Worm (Caenorhabditis elegans) whole organism, midembryonic: Measurements from ENCODE around the gene npp-21.

Source experiments
- T22C8.4 ChIP-seq: fragments of 200-800 bp; sonication (Bioruptor generic); IDR thresholded peaks from 2 replicates; pipeline ENCODE4 v1.3.6; 2022; ENCODE audit warnings: missing genetic modification characterization, missing compliant biosample characterization
- cog-1 ChIP-seq: sonication (generic microtip); optimal IDR thresholded peaks from 2 replicates; lab custom pipeline; 2016; ENCODE audit warnings: missing genetic modification characterization, missing compliant biosample characterization
- flt-1 ChIP-seq: fragments of 200-800 bp; sonication (Bioruptor generic); IDR thresholded peaks from 2 replicates; pipeline ENCODE4 v1.3.6; 2022; ENCODE audit warnings: missing genetic modification characterization, missing compliant biosample characterization
- klf-2 ChIP-seq: fragments of 200-800 bp; sonication (Bioruptor generic); conservative IDR thresholded peaks from 2 replicates; pipeline ENCODE4 v1.3.6; 2022; ENCODE audit warnings: missing genetic modification reagents, missing genetic modification characterization, missing compliant biosample characterization
- med-1 ChIP-seq: sonication (generic microtip); optimal IDR thresholded peaks from 2 replicates; lab custom pipeline; 2017; ENCODE audit warnings: missing genetic modification characterization, mild to moderate bottlenecking, missing compliant biosample characterization, antibody characterized with exemption, missing genetic modification reagents; ENCODE audit not compliant: insufficient read depth
- ref-1 ChIP-seq: fragments of 200-800 bp; sonication (Bioruptor generic); conservative IDR thresholded peaks from 2 replicates; pipeline ENCODE4 v1.3.6; 2022; ENCODE audit warnings: missing genetic modification reagents, missing genetic modification characterization, missing compliant biosample characterization
- tab-1 ChIP-seq: fragments of 200-800 bp; sonication (Bioruptor generic); IDR thresholded peaks from 2 replicates; pipeline ENCODE4 v1.3.6; 2022; ENCODE audit warnings: missing genetic modification characterization, missing compliant biosample characterization
- ztf-23 ChIP-seq: fragments of 200-800 bp; sonication (Bioruptor generic); IDR thresholded peaks from 2 replicates; pipeline ENCODE4 v1.3.6; 2022; ENCODE audit warnings: missing genetic modification reagents, missing genetic modification characterization, missing compliant biosample characterization
- ztf-29 ChIP-seq: fragments of 200-800 bp; sonication (Bioruptor generic); IDR thresholded peaks from 2 replicates; pipeline ENCODE4 v1.3.6; 2022; ENCODE audit warnings: missing genetic modification reagents, missing genetic modification characterization, missing compliant biosample characterization

Gene npp-21

DNA sequence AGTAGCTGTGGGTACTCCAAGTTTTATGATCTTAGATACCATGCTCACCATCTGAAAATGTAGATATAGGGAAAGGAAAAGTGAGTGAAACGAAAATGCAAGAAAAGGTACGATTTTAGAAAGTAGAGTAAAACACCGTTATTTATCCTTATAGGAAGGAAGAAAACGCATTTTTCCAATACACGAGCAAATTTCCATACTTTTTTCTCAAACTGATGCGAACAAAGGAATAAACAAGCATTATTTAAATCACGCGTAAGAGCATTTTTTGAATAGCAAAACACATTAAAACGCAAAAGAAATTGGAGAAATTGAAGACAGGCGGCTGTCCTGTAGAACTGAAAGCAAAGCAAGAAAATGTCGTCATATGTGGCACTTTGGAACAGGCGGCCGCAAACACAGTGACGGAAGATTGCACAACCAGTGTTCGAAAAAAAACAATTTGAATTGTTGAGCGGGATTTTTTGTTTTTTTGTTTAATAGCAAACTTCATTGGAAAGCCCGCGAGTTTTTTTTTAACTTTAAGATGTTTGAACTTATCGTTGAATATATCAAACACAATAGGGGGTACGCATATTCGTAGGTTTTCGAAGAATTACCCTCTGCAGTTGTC, 649 bp upstream of the npp-21 start, which contains the start of gene pgam-5:
pgam-5 (minus strand) TSS at position 51 of the 613 bp plus-strand sequence.
- no peak for TF ChIP-seq T22C8.4 (GFP tag; lab: Robert Waterston, UW)
- TF ChIP-seq klf-2 (GFP tag; lab: Robert Waterston, UW), result no peak
- TF ChIP-seq med-1 (GFP tag; lab: Kevin White, UChicago), result no peak
- TF ChIP-seq ztf-29 (GFP tag; lab: Robert Waterston, UW), result no peak
- TF ChIP-seq cog-1 (tag; lab: Kevin White, UChicago), result no peak
- TF ChIP-seq flt-1 (GFP tag; lab: Robert Waterston, UW), result no peak
- TF ChIP-seq tab-1 (GFP tag; lab: Robert Waterston, UW), result no peak
- TF ChIP-seq ref-1, result no peak

DNA sequence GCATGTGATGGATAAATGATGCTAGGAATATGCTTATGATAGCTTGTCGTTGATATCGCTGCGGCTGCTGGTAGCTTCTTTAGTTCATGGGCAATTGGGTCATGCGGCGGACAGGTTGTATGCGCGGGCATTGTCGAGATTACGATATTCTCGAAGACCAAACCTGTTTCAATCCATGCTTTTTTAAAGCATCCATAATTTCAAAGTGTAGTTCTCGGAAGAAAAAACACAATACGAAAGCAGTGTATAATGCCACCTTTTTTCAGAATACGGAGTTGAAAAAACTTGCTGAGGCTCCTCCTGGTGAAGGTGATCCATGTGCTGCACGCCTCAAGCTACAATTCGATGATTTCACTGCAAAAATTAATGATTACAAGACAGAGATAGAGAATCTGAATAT, 5.8 kb downstream of the npp-21 start, which contains the start of gene osm-8:
osm-8 (minus strand) TSS at position 101 of the 400 bp plus-strand sequence.
- TF ChIP-seq T22C8.4 (GFP tag; lab: Robert Waterston, UW), result no peak
- no peak for TF ChIP-seq ztf-29 (GFP tag; lab: Robert Waterston, UW)

DNA sequence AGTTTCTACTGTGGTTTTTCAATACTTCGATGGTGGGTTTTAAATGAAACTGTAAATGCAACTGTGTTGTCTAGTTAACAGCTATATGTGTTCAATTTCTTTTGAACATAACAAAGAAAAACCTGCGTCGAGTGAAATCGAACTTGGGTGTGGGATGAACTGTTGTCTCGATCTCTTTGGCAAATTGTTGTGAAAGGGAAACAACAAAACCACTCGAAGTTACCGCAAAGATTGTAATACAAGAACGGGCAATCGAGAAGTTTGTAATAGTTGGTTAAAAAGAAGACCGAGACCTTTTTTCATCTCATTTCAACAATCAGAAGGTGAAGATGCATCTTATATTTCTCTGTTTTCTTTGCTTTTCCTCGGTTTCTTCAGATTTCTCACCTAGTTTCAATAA, 8.5 kb downstream of the npp-21 start, which contains the start of gene lips-17:
lips-17 (plus strand) TSS at position 301 of the 400 bp plus-strand sequence.
- TF ChIP-seq flt-1 (GFP tag; lab: Robert Waterston, UW) (no peak), ref-1 (no peak), cog-1 (tag; lab: Kevin White, UChicago) (no peak), klf-2 (GFP tag; lab: Robert Waterston, UW) (no peak), ztf-23 (GFP tag; lab: Robert Waterston, UW) (no peak), T22C8.4 (GFP tag; lab: Robert Waterston, UW) (no peak), ztf-29 (GFP tag; lab: Robert Waterston, UW) (no peak), tab-1 (GFP tag; lab: Robert Waterston, UW) (no peak), med-1 (GFP tag; lab: Kevin White, UChicago) (no peak)

DNA sequence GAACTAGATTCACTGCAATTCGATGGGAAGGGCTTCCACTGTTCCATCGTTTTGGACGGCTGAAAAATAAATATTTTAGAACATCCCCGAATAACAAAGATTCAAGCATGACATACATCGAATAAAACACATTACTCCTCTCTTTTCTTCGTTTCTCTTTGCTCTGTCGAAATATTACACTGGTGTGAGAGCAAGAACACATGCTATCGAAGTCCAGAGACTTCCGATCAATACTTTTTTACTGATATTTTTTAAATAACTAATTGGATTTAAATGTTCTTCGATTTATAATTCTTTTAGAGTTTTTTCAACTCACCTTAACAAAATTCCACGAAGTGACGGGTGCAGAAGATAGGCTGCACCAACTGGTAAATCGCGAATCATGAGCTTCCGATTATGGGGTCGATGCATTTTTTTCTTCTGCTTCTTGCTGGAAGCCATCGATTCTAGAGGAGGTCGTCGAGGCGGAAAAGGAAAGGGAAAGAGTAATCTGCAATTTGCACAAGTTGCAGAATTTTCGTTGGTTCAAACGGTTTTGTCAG, 13.9 kb downstream of the npp-21 start, which contains the start of the genes oig-4 and R07G3.7:
oig-4 (plus strand) TSS at position 301 of the 542 bp plus-strand sequence.
R07G3.7 (minus strand) TSS at position 492 of the 542 bp plus-strand sequence.
- TF ChIP-seq cog-1 (tag; lab: Kevin White, UChicago), result no peak
- TF ChIP-seq med-1 (GFP tag; lab: Kevin White, UChicago), result no peak
- no peak for TF ChIP-seq ref-1
- TF ChIP-seq tab-1 (GFP tag; lab: Robert Waterston, UW), result no peak
- no peak for TF ChIP-seq ztf-23 (GFP tag; lab: Robert Waterston, UW)
- TF ChIP-seq klf-2 (GFP tag; lab: Robert Waterston, UW), result no peak
- TF ChIP-seq T22C8.4 (GFP tag; lab: Robert Waterston, UW), result no peak
- TF ChIP-seq flt-1 (GFP tag; lab: Robert Waterston, UW), result no peak

DNA sequence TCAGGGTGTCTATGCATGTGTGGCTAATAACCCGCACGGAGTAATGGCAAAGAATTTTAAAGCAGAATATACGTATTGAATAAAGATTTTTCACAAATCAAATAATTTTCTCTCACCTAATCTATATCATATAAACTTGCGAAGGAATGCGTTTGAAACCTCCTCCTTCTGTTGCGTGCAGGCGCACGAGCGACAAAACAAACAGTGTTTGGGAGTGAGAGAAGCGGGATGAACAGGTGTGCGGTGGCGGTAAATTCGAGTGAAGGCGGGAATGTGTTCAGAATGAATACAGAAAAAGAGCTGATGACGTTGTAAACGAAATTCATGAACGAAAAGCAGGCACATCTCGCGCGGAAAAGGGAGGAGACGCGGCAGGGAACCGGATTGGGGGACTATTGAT, 14.9 kb downstream of the npp-21 start:
- TF ChIP-seq flt-1 (GFP tag; lab: Robert Waterston, UW) (0 out of 2 replicates have a peak, but pooled peaks have one; percentile 47), cog-1 (tag; lab: Kevin White, UChicago) (no peak), ztf-23 (GFP tag; lab: Robert Waterston, UW) (0 out of 2 replicates have a peak, but pooled peaks have one; percentile 58)

DNA sequence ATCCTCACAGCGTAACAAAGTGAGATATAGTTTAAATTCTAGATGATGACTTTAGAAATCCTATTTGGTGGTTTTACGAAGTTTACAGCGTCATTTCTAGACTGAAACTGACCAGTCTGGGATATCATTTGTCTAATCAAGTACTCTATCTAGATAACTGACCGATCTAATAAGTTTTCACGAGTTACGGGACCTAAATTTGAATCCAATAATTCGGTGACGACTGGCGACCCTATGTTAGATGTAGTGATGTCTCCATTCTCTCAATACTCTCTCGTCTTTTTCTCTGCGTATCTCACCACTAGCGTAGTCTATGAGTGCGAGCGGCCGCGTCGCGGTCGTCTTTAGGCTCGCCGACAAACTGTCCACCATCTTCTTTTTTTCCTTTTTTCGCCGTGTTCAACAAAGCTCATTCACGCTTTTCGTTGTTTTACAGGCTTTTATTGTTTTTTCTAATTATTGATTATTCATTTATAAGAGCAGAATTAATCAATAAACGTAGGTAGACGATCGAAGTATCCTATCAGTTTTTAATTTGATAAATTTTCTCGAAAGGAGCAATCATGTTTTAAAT, 15.9 kb downstream of the npp-21 start:
- TF ChIP-seq klf-2 (GFP tag; lab: Robert Waterston, UW) (no peak), tab-1 (GFP tag; lab: Robert Waterston, UW) (no peak), ref-1 (no peak), T22C8.4 (GFP tag; lab: Robert Waterston, UW) (peak; percentile 43; the same call in 1 of the 2 replicates), med-1 (GFP tag; lab: Kevin White, UChicago) (no peak)

DNA sequence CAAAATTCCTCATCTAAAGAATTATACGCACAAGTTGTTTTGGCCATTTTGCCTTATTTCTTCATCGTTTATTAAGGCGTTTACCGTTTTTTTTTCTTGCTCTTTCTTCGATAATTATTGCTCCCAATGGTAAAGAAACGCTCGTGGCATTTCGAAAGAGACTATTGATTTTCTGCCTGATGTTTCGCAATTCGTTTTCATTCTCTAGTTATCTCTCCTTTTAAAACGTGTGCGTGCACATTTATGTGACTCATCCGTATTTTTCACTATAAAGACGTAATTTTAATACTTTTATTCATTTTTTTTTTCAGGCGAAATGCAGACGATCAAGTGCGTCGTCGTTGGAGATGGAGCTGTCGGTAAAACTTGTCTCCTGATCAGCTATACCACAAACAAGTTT, 16.7 kb downstream of the npp-21 start, which contains the start of gene cdc-42:
cdc-42 (plus strand) TSS at position 312 of the 400 bp plus-strand sequence.
- TF ChIP-seq ztf-23 (GFP tag; lab: Robert Waterston, UW), result no peak

DNA sequence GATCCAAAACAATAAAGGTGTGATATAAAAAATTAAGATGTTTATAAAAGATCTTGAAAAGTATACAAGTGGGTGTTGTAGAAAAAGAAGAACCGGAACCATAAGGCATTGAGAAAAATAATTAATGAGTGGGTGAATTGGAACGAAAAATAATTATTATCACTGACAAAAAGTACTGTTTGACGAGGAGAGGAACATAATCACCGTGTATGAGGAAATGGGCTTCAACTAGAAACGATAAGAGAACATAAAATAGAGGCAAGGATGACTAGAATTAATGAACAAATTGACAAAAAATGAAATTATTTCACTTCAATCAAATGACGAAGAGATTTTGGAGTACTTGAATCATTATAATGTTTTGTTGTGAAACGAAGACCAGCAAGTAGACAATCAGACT, 18.8 kb downstream of the npp-21 start:
- TF ChIP-seq cog-1 (tag; lab: Kevin White, UChicago) (no peak), klf-2 (GFP tag; lab: Robert Waterston, UW) (no peak), ztf-23 (GFP tag; lab: Robert Waterston, UW) (no peak), T22C8.4 (GFP tag; lab: Robert Waterston, UW) (no peak), flt-1 (GFP tag; lab: Robert Waterston, UW) (no peak), ref-1 (no peak), med-1 (GFP tag; lab: Kevin White, UChicago) (no peak), ztf-29 (GFP tag; lab: Robert Waterston, UW) (no peak), tab-1 (GFP tag; lab: Robert Waterston, UW) (no peak)

DNA sequence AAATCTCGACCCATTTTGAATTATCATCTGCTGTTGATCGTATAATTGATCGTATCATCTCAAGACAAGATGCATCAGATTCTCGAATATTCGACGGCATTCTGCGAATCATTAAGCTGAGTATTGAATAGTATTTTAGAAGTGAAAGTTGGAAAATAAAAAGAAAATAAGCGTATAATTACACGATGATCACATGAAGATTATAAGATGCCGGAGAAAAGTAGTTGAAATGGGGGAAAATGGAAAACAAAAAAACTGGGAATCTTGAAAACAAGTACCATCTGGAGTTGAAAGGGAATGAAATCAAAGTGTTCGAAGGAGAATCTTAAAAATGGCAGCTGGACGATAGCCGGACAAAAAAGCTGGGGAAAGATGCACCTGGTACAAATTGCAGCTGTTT, 21.0 kb downstream of the npp-21 start, which contains the start of gene R07G3.8:
R07G3.8 (minus strand) TSS at position 101 of the 400 bp plus-strand sequence.
- TF ChIP-seq ref-1 (no peak), med-1 (GFP tag; lab: Kevin White, UChicago) (no peak), flt-1 (GFP tag; lab: Robert Waterston, UW) (no peak), ztf-29 (GFP tag; lab: Robert Waterston, UW) (no peak), tab-1 (GFP tag; lab: Robert Waterston, UW) (no peak), cog-1 (tag; lab: Kevin White, UChicago) (no peak), klf-2 (GFP tag; lab: Robert Waterston, UW) (no peak), ztf-23 (GFP tag; lab: Robert Waterston, UW) (no peak), T22C8.4 (GFP tag; lab: Robert Waterston, UW) (no peak)
